Fruit fly (Drosophila melanogaster) whole organism, adult: ENCODE results near the gene CCKLR-17D3.

Experiments used
- CG11617 ChIP-seq: fragments of 200-800 bp; sonication (Bioruptor generic); optimal IDR thresholded peaks from 2 replicates; lab custom pipeline; 2017; ENCODE audit warnings: mild to moderate bottlenecking, missing biosample characterization, missing genetic modification reagents, missing genetic modification characterization
- CG12768 ChIP-seq: fragments of 200-800 bp; sonication (Bioruptor generic); optimal IDR thresholded peaks from 2 replicates; lab custom pipeline; 2017; ENCODE audit warnings: missing biosample characterization, missing genetic modification characterization, mild to moderate bottlenecking, moderate library complexity, missing genetic modification reagents
- CG14711 ChIP-seq: fragments of 200-800 bp; sonication (Bioruptor generic); optimal IDR thresholded peaks from 2 replicates; lab custom pipeline; 2018; ENCODE audit warnings: missing biosample characterization, mild to moderate bottlenecking, missing genetic modification characterization, moderate library complexity
- CG1620 ChIP-seq: fragments of 200-800 bp; sonication (Bioruptor generic); optimal IDR thresholded peaks from 2 replicates; lab custom pipeline; 2016; ENCODE audit warnings: missing biosample characterization, missing genetic modification characterization
- CG33017 ChIP-seq: fragments of 200-800 bp; sonication (Bioruptor generic); optimal IDR thresholded peaks from 2 replicates; lab custom pipeline; 2018; ENCODE audit warnings: missing biosample characterization, mild to moderate bottlenecking, missing genetic modification characterization, moderate library complexity
- CG5204 ChIP-seq: fragments of 200-800 bp; sonication (Bioruptor generic); optimal IDR thresholded peaks from 2 replicates; lab custom pipeline; 2016; ENCODE audit warnings: missing biosample characterization, missing genetic modification characterization
- CG7045 ChIP-seq: fragments of 200-800 bp; sonication (Bioruptor generic); optimal IDR thresholded peaks from 2 replicates; lab custom pipeline; 2017; ENCODE audit warnings: missing biosample characterization, mild to moderate bottlenecking, missing genetic modification characterization
- CG7101 ChIP-seq: fragments of 200-800 bp; sonication (Bioruptor generic); optimal IDR thresholded peaks from 2 replicates; lab custom pipeline; 2018; ENCODE audit warnings: missing biosample characterization, mild to moderate bottlenecking, missing genetic modification characterization, moderate library complexity
- Clk ChIP-seq: fragments of 200-800 bp; sonication (Bioruptor generic); optimal IDR thresholded peaks from 2 replicates; lab custom pipeline; 2017; ENCODE audit warnings: missing biosample characterization, missing genetic modification characterization
- Crg-1 ChIP-seq: fragments of 200-800 bp; sonication (Bioruptor generic); optimal IDR thresholded peaks from 2 replicates; lab custom pipeline; 2016; ENCODE audit warnings: missing biosample characterization, missing genetic modification characterization
- Hr96 ChIP-seq: fragments of 200-800 bp; sonication (Bioruptor generic); optimal IDR thresholded peaks from 2 replicates; lab custom pipeline; 2016; ENCODE audit warnings: missing biosample characterization, missing genetic modification characterization
- Mnt ChIP-seq: fragments of 200-800 bp; sonication (Bioruptor generic); optimal IDR thresholded peaks from 2 replicates; lab custom pipeline; 2016; ENCODE audit warnings: missing biosample characterization, mild to moderate bottlenecking, missing genetic modification characterization
- bab1 ChIP-seq: fragments of 200-800 bp; sonication (Bioruptor generic); optimal IDR thresholded peaks from 3 replicates; lab custom pipeline; 2019; ENCODE audit warnings: missing biosample characterization, mild to moderate bottlenecking, missing genetic modification characterization, moderate library complexity
- cic ChIP-seq: fragments of 200-800 bp; sonication (Bioruptor generic); optimal IDR thresholded peaks from 2 replicates; lab custom pipeline; 2017; ENCODE audit warnings: missing biosample characterization, mild to moderate bottlenecking, missing genetic modification characterization, moderate library complexity
- cnc ChIP-seq, 2 experiments: fragments of >200 bp; optimal IDR thresholded peaks; 2 replicates each; lab custom pipeline; 2017
- kay ChIP-seq: fragments of 200-800 bp; sonication (Bioruptor generic); peaks from one replicate; lab custom pipeline; 2016; ENCODE audit warnings: missing biosample characterization, missing genetic modification characterization, borderline replicate concordance
- ovo ChIP-seq: fragments of 200-800 bp; sonication (Bioruptor generic); optimal IDR thresholded peaks from 2 replicates; lab custom pipeline; 2016; ENCODE audit warnings: missing biosample characterization, missing genetic modification characterization
- pad ChIP-seq: fragments of 200-800 bp; sonication (Bioruptor generic); optimal IDR thresholded peaks from 3 replicates; lab custom pipeline; 2017; ENCODE audit warnings: missing biosample characterization, missing genetic modification characterization, mild to moderate bottlenecking, moderate library complexity, missing genetic modification reagents
- tj ChIP-seq: fragments of 200-800 bp; sonication (Bioruptor generic); optimal IDR thresholded peaks from 3 replicates; lab custom pipeline; 2017; ENCODE audit warnings: missing biosample characterization, mild to moderate bottlenecking, missing genetic modification characterization, moderate library complexity
- toe ChIP-seq: fragments of 200-800 bp; sonication (Bioruptor generic); optimal IDR thresholded peaks from 2 replicates; lab custom pipeline; 2016; ENCODE audit warnings: missing biosample characterization, missing genetic modification characterization

The CCKLR-17D3 gene

dm6 chrX:18773817-18774216, at the start of gene CCKLR-17D3:
TSS of gene CCKLR-17D3 (minus strand) at chrX:18774027.
- no peak for TF ChIP-seq kay (GFP tag; lab: Kevin White, UChicago)
- no peak for TF ChIP-seq Crg-1 (GFP tag; lab: Kevin White, UChicago)
- no peak for TF ChIP-seq tj
- no peak for TF ChIP-seq cnc (optimal IDR thresholded peaks at IDR 0.05; lab: Kevin White, UChicago)
- no peak for TF ChIP-seq Hr96
- TF ChIP-seq CG33017 (tag; lab: Kevin White, UChicago) = no peak
- TF ChIP-seq CG5204 (GFP tag; lab: Kevin White, UChicago) = no peak
- no peak for TF ChIP-seq CG7045 (GFP tag; lab: Kevin White, UChicago)
- no peak for TF ChIP-seq CG1620 (GFP tag; lab: Kevin White, UChicago)
- TF ChIP-seq ovo (GFP tag; lab: Kevin White, UChicago) = no peak
- TF ChIP-seq CG12768 (GFP tag; lab: Kevin White, UChicago) = no peak
- TF ChIP-seq bab1 (GFP tag; lab: Kevin White, UChicago) = no peak
- TF ChIP-seq CG7101 = no peak
- no peak for TF ChIP-seq Clk (GFP tag; lab: Kevin White, UChicago)
- no peak for TF ChIP-seq toe (GFP tag; lab: Kevin White, UChicago)
- no peak for TF ChIP-seq pad (GFP tag; lab: Kevin White, UChicago)
- TF ChIP-seq CG14711 (tag; lab: Kevin White, UChicago) = no peak
- no peak for TF ChIP-seq cic (GFP tag; lab: Kevin White, UChicago)
- TF ChIP-seq Mnt = no peak

- no peak for TF ChIP-seq CG11617 (GFP tag; lab: Kevin White, UChicago)
- TF ChIP-seq Crg-1 (GFP tag; lab: Kevin White, UChicago) = no peak
- no peak for TF ChIP-seq kay (GFP tag; lab: Kevin White, UChicago)
- TF ChIP-seq Clk (GFP tag; lab: Kevin White, UChicago) = no peak
- no peak for TF ChIP-seq Mnt
- TF ChIP-seq CG14711 (tag; lab: Kevin White, UChicago) = no peak
- TF ChIP-seq tj = no peak
- no peak for TF ChIP-seq CG5204 (GFP tag; lab: Kevin White, UChicago)
- no peak for TF ChIP-seq CG12768 (GFP tag; lab: Kevin White, UChicago)
Measured at dm6 chrX:18814944-18815343, 41.1 kb upstream of the CCKLR-17D3 start.

- TF ChIP-seq Hr96 (no peak), Crg-1 (GFP tag; lab: Kevin White, UChicago) (no peak), toe (GFP tag; lab: Kevin White, UChicago) (no peak), CG14711 (tag; lab: Kevin White, UChicago) (no peak), pad (GFP tag; lab: Kevin White, UChicago) (peak; percentile 51)
Measured at dm6 chrX:18814373-18814772, 40.5 kb upstream of the CCKLR-17D3 start.

- TF ChIP-seq Mnt (no peak), CG12768 (GFP tag; lab: Kevin White, UChicago) (no peak), CG33017 (tag; lab: Kevin White, UChicago) (no peak), Hr96 (no peak), bab1 (GFP tag; lab: Kevin White, UChicago) (no peak), tj (no peak), toe (GFP tag; lab: Kevin White, UChicago) (no peak), CG5204 (GFP tag; lab: Kevin White, UChicago) (no peak), CG7101 (no peak), CG7045 (GFP tag; lab: Kevin White, UChicago) (no peak), cic (GFP tag; lab: Kevin White, UChicago) (no peak), kay (GFP tag; lab: Kevin White, UChicago) (no peak), Crg-1 (GFP tag; lab: Kevin White, UChicago) (no peak), pad (GFP tag; lab: Kevin White, UChicago) (no peak), CG1620 (GFP tag; lab: Kevin White, UChicago) (no peak), CG14711 (tag; lab: Kevin White, UChicago) (no peak), cnc (optimal IDR thresholded peaks at IDR 0.05; lab: Kevin White, UChicago) (no peak), ovo (GFP tag; lab: Kevin White, UChicago) (no peak), Clk (GFP tag; lab: Kevin White, UChicago) (no peak)
Measured at dm6 chrX:18813049-18813448, 39.2 kb upstream of the CCKLR-17D3 start, which contains the start of gene CG42450. TSS of gene CG42450 (plus strand) at chrX:18813297.

dm6 chrX:18812111-18812510, 38.3 kb upstream of the CCKLR-17D3 start:
- TF ChIP-seq cnc (optimal IDR thresholded peaks at IDR 0.05; lab: Kevin White, UChicago) = no peak
- TF ChIP-seq CG7101 = no peak
- TF ChIP-seq cic (GFP tag; lab: Kevin White, UChicago) = no peak
- no peak for TF ChIP-seq bab1 (GFP tag; lab: Kevin White, UChicago)
- TF ChIP-seq Mnt = no peak
- no peak for TF ChIP-seq CG33017 (tag; lab: Kevin White, UChicago)
- no peak for TF ChIP-seq CG7045 (GFP tag; lab: Kevin White, UChicago)
- TF ChIP-seq Hr96 = no peak
- TF ChIP-seq kay (GFP tag; lab: Kevin White, UChicago) = no peak
- TF ChIP-seq CG5204 (GFP tag; lab: Kevin White, UChicago) = no peak
- TF ChIP-seq pad (GFP tag; lab: Kevin White, UChicago) = no peak
- no peak for TF ChIP-seq CG11617 (GFP tag; lab: Kevin White, UChicago)
- no peak for TF ChIP-seq CG14711 (tag; lab: Kevin White, UChicago)

- TF ChIP-seq ovo (GFP tag; lab: Kevin White, UChicago) (no peak), CG33017 (tag; lab: Kevin White, UChicago) (no peak), CG1620 (GFP tag; lab: Kevin White, UChicago) (no peak), Hr96 (no peak), kay (GFP tag; lab: Kevin White, UChicago) (no peak), bab1 (GFP tag; lab: Kevin White, UChicago) (no peak), Clk (GFP tag; lab: Kevin White, UChicago) (no peak), CG7101 (no peak), toe (GFP tag; lab: Kevin White, UChicago) (no peak), cic (GFP tag; lab: Kevin White, UChicago) (no peak), CG12768 (GFP tag; lab: Kevin White, UChicago) (no peak), Mnt (no peak), CG11617 (GFP tag; lab: Kevin White, UChicago) (no peak)
Measured at dm6 chrX:18806365-18806764, 32.5 kb upstream of the CCKLR-17D3 start, which contains the start of gene CG7058. TSS of gene CG7058 (plus strand) at chrX:18806694.
